Fruit fly (Drosophila melanogaster): ENCODE results near the gene CG5861.

DNA sequence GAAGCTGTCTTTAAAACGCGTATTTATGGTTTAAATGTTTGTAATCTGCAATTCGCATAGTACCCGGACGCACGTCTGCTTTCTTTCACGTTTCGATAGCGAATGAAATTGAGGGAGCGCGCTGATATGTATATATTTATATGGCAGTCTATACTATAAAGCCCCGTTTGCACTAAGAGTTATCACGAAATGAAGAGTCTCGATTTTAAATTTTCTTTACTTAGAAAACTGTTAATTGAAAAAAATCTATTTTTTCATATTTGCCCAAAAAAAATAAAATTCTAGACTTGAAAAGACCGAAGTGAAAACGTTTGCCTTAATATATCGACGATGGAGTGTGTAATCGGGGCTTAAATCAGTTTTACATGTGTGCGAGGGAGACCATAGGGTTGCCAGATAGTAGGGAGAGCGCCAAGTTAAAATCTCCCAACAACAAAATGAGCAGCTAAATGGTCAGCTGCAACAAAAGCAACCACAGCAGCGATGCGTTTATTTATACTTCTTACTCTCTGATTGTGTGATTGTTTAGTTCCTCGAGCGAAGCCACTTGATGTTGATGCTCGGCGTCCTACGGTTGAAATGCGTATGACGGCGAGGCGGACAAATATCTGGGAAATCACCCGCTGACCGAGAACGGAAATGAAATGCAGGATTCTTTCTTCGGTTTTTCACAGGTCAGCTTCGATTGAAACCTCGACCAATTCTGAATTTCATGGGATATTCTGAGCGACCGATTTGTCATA is 18.6 kb upstream of the CG5861 start, which contains the start of gene cact:
- TF ChIP-seq EcR (GFP tag; optimal IDR thresholded peaks at IDR 0.05) (no peak), CG8478 (optimal IDR thresholded peaks at IDR 0.05) (no peak)
